Worm (Caenorhabditis elegans): ENCODE measurements around the gene grl-26.

DNA sequence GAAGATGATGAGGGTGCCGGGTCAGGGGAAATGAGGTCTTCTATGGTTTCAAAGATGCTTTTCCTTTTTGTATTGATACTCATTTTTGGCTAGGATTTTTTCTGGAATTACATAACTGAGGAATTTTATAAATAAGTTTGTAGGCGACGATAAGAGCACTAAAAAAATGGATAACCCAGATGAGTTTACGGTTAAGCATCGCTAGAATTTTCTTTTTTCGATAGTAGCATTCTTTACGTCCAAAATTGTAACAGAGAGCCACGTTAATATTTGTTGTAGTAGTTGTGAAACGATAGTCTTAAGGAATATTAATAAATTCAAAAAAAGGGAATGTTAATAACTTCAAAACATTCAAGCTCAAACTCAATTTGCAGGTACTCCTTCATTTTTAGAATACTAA lies 9.0 kb downstream of the grl-26 start, which contains the start of gene snai-1:
- TF ChIP-seq unc-120 (tag; optimal IDR thresholded peaks at IDR 0.05; ENCODE audit: poor library complexity, severe bottlenecking) (no peak), pha-4 (tag; optimal IDR thresholded peaks at IDR 0.05) (no peak), lin-13 (tag; optimal IDR thresholded peaks at IDR 0.05) (no peak), elt-1 (tag; optimal IDR thresholded peaks at IDR 0.05; ENCODE audit: borderline replicate concordance, insufficient read depth) (no peak), unc-62 (GFP tag; optimal IDR thresholded peaks at IDR 0.05) (no peak), lsy-2 (tag; optimal IDR thresholded peaks at IDR 0.05) (no peak), ztf-11 (tag; optimal IDR thresholded peaks at IDR 0.05) (no peak), snpc-4 (tag; optimal IDR thresholded peaks at IDR 0.05) (no peak), tbx-8 (GFP tag; optimal IDR thresholded peaks at IDR 0.05) (no peak), M03D4.4 (tag; optimal IDR thresholded peaks at IDR 0.05) (no peak)
